Fruit fly (Drosophila melanogaster) ovary, adult (tissue): Measurements from ENCODE around the gene CG14262.
A peak's percentile ranks its signal among the peaks of the same experiment; 100 is the strongest.

Experiments
- CG17801 ChIP-seq: fragments of 200-800 bp; optimal IDR thresholded peaks from 2 replicates; lab custom pipeline; 2019; ENCODE audit warnings: missing biosample characterization, mild to moderate bottlenecking, missing genetic modification characterization, moderate library complexity; ENCODE audit not compliant: partially characterized antibody

CG14262 gene

DNA sequence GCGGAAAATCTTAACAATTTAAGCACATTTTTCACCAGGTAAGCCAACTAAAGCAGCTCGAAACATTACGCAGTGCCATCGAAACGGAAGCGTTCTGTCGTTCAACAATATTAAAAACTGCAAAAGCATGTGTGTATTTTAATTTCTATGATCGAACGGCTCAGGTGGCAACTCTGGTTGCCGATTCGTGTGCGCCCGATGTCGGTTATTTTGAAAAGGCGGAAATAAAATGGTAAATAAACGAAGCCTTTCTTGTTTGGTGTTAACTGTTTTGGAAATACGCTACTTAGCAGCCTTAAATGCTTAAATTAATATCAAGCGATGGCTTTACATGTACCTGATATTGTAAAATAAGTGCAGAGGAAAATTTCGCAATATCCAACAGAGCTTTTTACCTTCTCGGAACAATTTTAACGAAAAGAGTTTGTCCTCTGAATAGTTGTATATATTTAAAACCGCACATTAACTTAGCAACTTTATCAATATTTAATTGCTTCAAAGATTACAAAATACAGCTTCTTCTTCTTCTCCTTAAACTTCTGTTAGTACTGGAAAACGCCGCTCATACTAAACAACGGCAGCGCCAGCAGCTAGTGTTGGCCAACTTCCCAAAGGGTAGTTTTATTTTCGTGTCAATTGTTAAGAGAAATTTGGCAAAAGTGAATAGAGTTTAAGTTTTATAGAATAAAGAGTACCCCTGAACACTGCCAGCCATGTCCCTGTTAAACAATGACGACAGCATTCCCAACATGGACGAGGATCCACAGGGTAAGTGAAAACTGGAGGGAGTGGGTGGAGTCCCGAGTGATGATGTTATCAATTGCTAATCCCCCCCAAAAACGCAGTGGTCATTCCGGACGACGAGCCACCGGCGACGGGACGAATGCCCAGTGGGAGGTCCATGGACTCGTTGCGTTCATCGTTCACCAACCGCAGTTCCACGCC is 8.2 kb upstream of the CG14262 start, which contains the start of gene CG5934:
Gene CG5934, plus strand, starts transcription at position 588 of the 945 bp plus-strand sequence.
- TF ChIP-seq CG17801 (GFP tag; lab: Kevin White, UChicago), result no peak

DNA sequence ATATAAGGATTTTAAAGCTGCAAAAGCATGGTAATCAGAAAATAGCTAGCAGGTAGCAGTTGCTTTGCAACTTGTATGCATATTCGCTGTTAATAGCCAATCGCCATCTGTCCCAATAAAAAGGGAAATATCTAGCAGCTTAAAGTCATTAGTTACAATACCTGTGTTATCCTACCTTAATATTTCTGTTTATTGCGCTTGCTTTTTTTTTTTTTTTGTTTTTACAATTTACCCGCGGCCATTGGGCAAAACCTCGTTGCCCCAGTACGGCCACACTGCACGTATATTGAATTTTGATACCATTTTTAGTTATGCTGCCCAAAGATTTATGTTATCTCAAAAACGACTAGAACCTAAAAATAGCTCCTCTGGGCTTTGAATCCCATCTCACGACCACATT is 7.0 kb upstream of the CG14262 start:
- TF ChIP-seq CG17801 (GFP tag; lab: Kevin White, UChicago), result no peak

DNA sequence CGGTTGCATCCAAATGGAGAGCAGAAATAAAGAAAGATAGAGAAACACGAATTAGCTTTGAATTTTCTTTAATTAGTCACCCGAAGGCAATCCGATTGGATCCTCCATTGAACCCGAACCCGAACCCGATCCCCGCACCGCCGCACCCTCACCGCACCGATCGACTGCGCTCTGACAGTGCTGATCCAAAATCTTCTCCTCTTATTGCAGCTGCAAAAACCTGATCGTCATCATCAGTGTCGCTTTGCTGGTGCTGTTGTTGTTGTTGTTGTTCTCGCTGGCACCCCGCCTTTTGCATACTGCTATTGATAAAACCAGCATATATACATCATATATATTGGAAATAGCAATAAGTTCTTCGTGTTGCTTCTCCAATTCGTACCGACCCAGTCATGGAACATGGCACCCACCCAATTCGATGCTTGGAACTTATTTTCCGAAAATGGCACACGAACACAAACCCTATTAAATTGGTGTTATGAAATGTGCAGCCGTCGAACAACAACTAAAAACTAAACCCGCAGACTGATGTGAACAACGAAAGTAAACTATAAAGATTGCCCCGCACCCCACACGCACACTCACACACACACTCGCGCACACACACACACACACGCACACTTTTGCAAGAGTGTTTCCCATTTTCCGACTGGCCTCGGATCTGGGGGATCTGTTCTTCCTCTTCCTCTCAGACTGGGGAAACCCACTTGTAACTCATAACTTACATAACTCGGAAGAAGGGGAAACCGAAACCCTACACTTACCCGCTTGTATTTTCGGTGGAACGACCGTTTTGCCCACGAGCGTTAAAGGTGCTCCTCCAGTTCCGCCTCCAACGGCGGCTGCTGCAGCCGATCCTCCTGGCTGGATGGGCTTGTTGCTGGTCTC is 5.4 kb upstream of the CG14262 start:
- no peak for TF ChIP-seq CG17801 (GFP tag; lab: Kevin White, UChicago)

DNA sequence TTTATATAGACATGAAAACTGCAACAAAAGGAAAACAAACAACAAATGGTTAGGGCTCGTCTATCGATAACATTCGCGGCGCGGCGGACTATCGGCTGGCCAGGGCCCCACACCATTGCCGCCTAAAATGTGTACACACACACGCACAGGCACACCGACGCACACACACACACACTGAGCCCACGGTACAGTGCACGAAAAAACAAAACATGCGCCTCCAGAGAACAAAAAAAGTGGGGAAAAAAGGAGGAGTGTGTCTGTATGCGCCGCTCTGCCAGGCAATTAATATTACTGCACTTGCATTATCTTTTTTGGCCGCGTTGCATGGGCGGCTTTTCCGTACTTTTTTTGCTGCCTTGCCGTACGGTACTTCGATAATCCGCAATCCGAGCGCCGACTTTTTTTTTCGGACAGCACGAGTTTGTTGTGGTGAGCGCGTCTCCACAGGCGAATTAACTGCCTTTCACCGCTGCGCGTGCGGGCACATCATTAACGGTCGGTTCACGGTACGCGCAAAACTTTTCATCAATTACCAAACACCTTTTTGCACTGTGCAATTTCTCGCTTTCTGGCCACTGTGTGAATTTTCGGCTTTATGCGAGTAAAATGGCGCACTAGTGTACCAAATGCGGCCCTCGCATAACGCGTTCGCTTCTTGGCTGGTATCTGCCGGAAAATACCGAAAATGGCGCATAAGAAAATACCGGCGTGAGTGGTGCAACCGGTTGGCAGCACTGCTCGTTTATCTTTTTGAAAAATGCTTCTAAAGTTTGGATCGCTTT is 1.6 kb downstream of the CG14262 start, which contains the start of gene woc:
Gene woc, minus strand, starts transcription at position 622 of the 782 bp plus-strand sequence.
- peak; percentile 35 for TF ChIP-seq CG17801 (GFP tag; lab: Kevin White, UChicago)

DNA sequence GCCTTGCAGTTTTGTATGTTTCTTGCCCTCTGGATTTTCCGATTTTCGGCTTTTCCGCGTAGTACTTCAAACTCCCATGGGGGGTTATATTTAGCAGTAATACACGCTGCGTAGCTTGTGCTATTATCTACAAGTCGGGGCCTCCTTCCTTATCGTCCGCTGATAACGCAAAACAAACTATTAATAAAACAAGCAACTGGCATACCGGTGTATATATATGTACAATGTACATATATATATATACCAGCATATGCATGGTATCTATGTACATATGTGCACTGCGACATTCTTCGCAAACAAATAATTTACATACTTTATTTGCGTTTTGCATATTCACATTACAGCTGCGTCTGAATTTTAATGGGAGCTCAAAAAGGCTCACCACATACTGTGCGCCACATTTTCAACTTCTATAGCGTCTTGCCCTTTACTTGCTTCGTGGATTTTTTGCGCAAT is 11.3 kb downstream of the CG14262 start:
- no peak for TF ChIP-seq CG17801 (GFP tag; lab: Kevin White, UChicago)

DNA sequence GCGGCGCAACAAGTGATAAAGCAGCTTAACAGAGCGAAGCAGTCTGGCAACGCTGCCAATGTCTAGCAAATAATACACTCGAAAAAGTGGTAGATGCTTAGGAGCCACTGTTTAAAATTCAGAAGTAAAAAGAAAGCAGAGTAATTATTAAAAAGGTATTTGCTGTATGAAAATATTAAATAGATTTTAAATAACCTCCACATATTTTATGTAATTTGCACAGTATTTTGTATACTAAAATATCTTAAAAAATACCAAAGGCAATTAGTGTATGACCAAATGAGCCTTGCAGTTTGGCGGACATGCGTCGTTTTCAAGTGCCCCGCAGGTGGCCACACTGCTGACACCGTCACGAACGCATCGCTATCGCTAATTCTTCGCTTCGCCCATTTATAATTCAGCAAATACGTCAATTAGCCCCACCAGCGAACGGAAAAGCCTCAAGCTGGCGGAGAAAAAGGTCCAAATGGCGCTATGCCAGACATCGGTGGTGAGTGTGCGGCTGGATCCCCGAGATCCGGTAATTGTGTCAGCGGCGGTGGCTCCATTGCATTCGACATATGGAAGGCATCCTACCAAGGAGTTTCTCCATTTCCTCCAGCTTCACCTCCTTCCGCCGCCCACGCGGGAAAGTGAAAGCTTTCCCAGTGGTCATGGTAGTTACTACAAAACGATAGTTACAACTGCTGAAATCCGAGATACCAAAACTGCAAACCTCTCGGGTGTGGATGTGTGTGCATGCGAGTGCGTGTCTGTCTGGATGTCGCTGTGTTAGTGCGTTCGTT is 11.9 kb downstream of the CG14262 start, which contains the start of gene pll:
Gene pll, minus strand, starts transcription at position 47 of the 785 bp plus-strand sequence.
- peak; percentile 82 for TF ChIP-seq CG17801 (GFP tag; lab: Kevin White, UChicago)

DNA sequence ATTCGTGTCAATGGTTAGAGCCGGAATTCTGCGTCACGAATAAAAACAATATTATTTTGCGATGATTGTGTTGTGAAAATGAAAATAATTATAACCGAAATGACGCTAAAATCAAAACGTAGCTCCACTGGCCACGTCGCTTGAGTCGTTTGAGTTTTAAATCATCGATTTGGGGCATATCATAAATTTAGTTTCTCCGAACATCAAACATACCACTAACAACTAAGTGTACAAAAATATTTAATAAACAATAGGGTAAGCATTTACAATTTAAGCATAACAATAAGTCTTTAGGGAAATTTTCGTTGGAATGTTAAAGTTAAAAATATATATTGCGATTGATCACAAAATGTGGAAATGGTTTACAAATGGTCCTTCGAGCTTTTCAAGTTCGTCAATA is 14.3 kb downstream of the CG14262 start, which contains the start of the genes TTLL6B and TfIIA-L:
Gene TTLL6B, minus strand, starts transcription at position 101 of the 400 bp plus-strand sequence.
Gene TfIIA-L, plus strand, starts transcription at position 206 of the 400 bp plus-strand sequence.
- no peak for TF ChIP-seq CG17801 (GFP tag; lab: Kevin White, UChicago)

DNA sequence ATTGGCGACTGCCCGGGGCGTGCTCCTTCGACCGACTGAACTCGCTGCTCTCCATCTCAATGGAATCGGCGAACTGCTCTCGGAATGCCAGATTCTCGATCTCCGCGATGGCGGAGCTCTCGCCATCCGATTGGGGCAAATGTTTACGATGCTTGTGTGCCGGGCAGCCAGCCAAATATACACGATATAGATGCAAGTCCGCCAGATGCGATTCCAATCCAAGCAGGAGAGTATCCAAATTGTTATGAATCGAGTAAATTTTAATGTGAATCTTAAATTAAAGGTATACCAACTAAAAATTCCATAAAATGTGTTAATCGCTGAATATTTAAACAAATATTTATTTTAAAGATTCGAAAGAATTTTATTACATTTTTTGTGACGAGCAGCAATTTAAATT is 17.3 kb downstream of the CG14262 start, which contains the start of gene CG5984:
Gene CG5984, minus strand, starts transcription at position 101 of the 400 bp plus-strand sequence.
- no peak for TF ChIP-seq CG17801 (GFP tag; lab: Kevin White, UChicago)

DNA sequence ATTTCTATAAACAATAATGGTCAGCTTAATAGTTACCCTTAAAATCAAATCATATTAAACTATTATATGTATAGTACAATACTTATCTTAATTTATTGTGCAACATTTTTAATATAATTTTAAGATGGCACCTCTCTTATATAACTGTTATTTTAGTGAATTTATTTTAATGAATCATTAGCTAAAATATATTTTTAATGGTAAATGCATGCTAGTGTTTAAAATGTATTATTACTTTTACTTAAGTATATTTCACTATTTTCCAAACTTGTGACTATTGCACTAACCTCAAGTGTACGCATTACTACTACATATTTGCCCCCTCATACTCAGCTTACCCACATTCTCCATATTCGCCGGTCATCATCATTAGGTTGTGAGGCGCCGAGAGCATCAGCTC is 19.0 kb downstream of the CG14262 start:
- peak; percentile 89 for TF ChIP-seq CG17801 (GFP tag; lab: Kevin White, UChicago)

DNA sequence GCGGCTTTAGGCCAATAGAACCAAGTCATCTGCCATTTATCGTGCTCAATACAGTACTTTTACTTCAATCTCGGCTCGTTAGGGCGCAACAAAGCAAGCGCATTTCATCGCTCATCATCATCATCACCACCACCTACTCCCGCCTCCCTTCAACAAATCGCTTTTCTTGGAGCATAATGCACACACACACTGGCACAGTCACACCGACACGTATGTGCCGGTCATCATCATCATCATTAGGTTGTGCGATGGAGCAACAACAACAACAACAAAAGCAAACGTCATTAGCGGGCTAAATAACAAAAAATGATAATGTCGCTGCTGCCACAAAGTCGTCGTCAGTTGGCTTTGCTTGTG is 19.9 kb downstream of the CG14262 start:
- no peak for TF ChIP-seq CG17801 (GFP tag; lab: Kevin White, UChicago)

DNA sequence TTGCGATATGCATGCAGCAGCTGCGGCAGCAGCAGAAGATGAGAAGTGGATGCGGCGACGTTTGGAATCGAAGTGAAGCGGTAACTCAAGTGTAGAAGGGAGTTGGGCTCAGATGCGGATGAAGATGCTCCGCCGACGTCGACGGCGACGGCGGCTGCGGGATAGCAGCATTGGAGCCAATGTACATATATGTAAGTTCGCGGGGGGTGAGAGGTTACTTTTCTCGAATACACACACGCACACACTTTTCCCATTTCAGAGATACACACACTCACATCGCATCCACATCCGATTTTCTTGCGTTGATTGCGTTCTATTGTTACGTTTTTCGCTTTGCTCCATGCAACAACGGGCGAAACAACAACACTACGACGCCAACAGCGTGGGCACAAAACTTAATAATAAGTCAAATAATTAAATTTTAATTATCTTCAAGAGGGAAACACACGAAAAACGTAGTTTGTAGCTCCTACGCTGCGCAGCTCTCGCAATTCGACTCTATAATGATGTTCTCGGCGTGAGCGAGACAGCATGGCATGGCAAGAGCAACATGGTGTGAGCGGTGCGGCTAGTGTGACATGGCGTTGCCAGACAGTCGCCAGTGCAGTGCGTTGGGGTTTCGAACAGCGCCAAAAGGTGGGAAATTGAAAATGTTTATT is 20.4 kb downstream of the CG14262 start, which contains the start of gene CG18766:
Gene CG18766, minus strand, starts transcription at position 508 of the 659 bp plus-strand sequence.
- TF ChIP-seq CG17801 (GFP tag; lab: Kevin White, UChicago), result no peak

DNA sequence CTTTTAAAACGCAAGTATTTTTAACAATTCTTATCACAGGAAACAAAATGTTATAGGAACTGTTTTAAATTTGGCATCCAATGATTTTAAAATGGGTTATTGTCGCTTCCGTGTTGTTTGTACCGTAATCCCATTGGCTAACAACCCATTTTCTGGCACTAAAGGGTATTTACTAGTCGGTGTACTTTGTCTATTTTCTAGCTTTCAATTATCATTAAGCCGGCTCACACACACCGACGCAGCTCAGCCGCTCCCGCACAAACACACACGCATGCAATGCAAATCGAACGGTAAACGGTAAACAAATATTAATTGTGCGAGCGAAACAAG is 20.9 kb downstream of the CG14262 start:
- TF ChIP-seq CG17801 (GFP tag; lab: Kevin White, UChicago), result no peak

DNA sequence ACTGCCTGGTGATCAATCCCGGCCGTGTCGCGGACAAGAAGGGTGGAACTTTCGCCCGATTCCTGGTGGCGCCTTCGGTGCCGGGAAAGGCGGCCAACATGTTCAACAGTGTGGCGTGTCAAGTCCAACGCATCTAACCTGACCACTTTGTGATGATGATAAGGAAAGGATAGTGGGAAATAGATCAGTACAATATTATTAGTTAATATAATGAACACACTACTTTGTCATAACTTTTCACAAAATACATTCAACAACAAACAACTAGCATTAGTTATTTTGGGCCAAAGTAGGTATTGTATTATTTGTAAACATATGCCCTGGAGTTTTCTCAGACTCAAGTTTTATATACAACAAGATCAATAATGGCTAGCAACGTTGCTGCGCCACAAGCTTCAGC is 24.3 kb downstream of the CG14262 start, which contains the start of gene CG17991:
Gene CG17991, plus strand, starts transcription at position 301 of the 400 bp plus-strand sequence.
- no peak for TF ChIP-seq CG17801 (GFP tag; lab: Kevin White, UChicago)
